Fruit fly (Drosophila melanogaster) whole organism, embryonic: ENCODE data around the gene CG12661.

Experiments used
- B-H2 ChIP-seq: fragments of 200-800 bp; sonication (Bioruptor generic); optimal IDR thresholded peaks from 2 replicates; lab custom pipeline; 2018; ENCODE audit warnings: missing biosample characterization, mild to moderate bottlenecking, missing genetic modification characterization
- CG15011 ChIP-seq: fragments of 200-800 bp; sonication (Bioruptor generic); optimal IDR thresholded peaks from 3 replicates; lab custom pipeline; 2018; ENCODE audit warnings: missing biosample characterization, mild to moderate bottlenecking, missing genetic modification characterization
- CG16813 ChIP-seq: fragments of 200-800 bp; sonication (Bioruptor generic); IDR thresholded peaks from 3 replicates; pipeline ENCODE4 v1.3.6; 2022; ENCODE audit warnings: missing biosample characterization, missing genetic modification characterization; ENCODE audit not compliant: partially characterized antibody
- CG18619 ChIP-seq: fragments of 200-800 bp; sonication (Bioruptor generic); optimal IDR thresholded peaks from 3 replicates; lab custom pipeline; 2017; ENCODE audit warnings: missing biosample characterization, mild to moderate bottlenecking, missing genetic modification characterization
- CG31224 ChIP-seq: fragments of 200-800 bp; sonication (Bioruptor generic); IDR thresholded peaks from 2 replicates; pipeline ENCODE4 v1.3.6; 2022; ENCODE audit warnings: missing biosample characterization, missing genetic modification characterization
- CG34224 ChIP-seq: fragments of 200-800 bp; sonication (Bioruptor generic); IDR thresholded peaks from 3 replicates; pipeline ENCODE4 v1.3.6; 2022; ENCODE audit warnings: missing biosample characterization, missing genetic modification characterization; ENCODE audit not compliant: partially characterized antibody
- CG7928 ChIP-seq: fragments of 200-800 bp; sonication (Bioruptor generic); optimal IDR thresholded peaks from 2 replicates; lab custom pipeline; 2017; ENCODE audit warnings: missing biosample characterization, mild to moderate bottlenecking, missing genetic modification characterization
- CG9437 ChIP-seq: fragments of 200-800 bp; sonication (Bioruptor generic); optimal IDR thresholded peaks from 2 replicates; lab custom pipeline; 2018; ENCODE audit warnings: missing biosample characterization, mild to moderate bottlenecking, missing genetic modification characterization
- Gug ChIP-seq: fragments of 200-800 bp; sonication (Bioruptor generic); IDR thresholded peaks from 4 replicates; pipeline ENCODE4 v1.3.6; 2022; ENCODE audit warnings: missing biosample characterization, missing genetic modification characterization
- Lpt ChIP-seq: fragments of >200 bp; optimal IDR thresholded peaks from 2 replicates; lab custom pipeline; 2018; ENCODE audit warnings: missing biosample characterization, missing genetic modification characterization
- Pdp1 ChIP-seq, 2 experiments: fragments of 200-800 bp; sonication (Bioruptor generic); optimal IDR thresholded peaks; 3 replicates each; lab custom pipeline; 2016; ENCODE audit warnings: missing biosample characterization in 2 of 2, missing genetic modification characterization in 2 of 2, mild to moderate bottlenecking in 1 of 2, moderate library complexity in 1 of 2
- her ChIP-seq: fragments of 200-800 bp; sonication (Bioruptor generic); optimal IDR thresholded peaks from 2 replicates; lab custom pipeline; 2016; ENCODE audit warnings: missing biosample characterization, missing genetic modification characterization
- mirr ChIP-seq: fragments of 200-800 bp; sonication (Bioruptor generic); optimal IDR thresholded peaks from 3 replicates; lab custom pipeline; 2018; ENCODE audit warnings: missing biosample characterization, mild to moderate bottlenecking, missing genetic modification characterization
- sr ChIP-seq: fragments of 200-800 bp; sonication (Bioruptor generic); IDR thresholded peaks from 3 replicates; pipeline ENCODE4 v1.3.6; 2022; ENCODE audit warnings: missing biosample characterization, missing genetic modification characterization

dm6 chrX:8901447-8901846 lies 22.0 kb downstream of the CG12661 start, which contains the start of gene Rbm13:
- TF ChIP-seq Pdp1 (GFP tag; optimal IDR thresholded peaks at IDR 0.05; lab: Kevin White, UChicago) (no peak), CG34224 (GFP tag; lab: Robert Waterston, UW) (0 out of 3 replicates have a peak, but pooled peaks have one; percentile 43), sr (no peak), CG15011 (GFP tag; lab: Kevin White, UChicago) (no peak), mirr (GFP tag; lab: Kevin White, UChicago) (no peak), CG18619 (GFP tag; lab: Kevin White, UChicago) (no peak), CG16813 (GFP tag; lab: Robert Waterston, UW) (peak; percentile 52; the same call in 2 of the 3 replicates), Lpt (GFP tag; lab: Kevin White, UChicago) (no peak), CG7928 (GFP tag; lab: Kevin White, UChicago) (no peak), her (GFP tag; lab: Kevin White, UChicago) (no peak), CG31224 (no peak), Gug (GFP tag; lab: Robert Waterston, UW) (no peak), CG9437 (GFP tag; lab: Kevin White, UChicago) (no peak), B-H2 (GFP tag; lab: Kevin White, UChicago) (no peak)
